Fruit fly (Drosophila melanogaster) whole organism, wandering third instar larva: ENCODE results near the gene CG17249.

Source experiments
- Abd-B ChIP-seq: fragments of >200 bp; optimal IDR thresholded peaks from 2 replicates; lab custom pipeline; 2017; ENCODE audit warnings: missing biosample characterization, missing genetic modification characterization
- CG32264 ChIP-seq: fragments of 200-800 bp; sonication (Bioruptor generic); optimal IDR thresholded peaks from 2 replicates; lab custom pipeline; 2016; ENCODE audit warnings: missing biosample characterization, missing genetic modification characterization
- CG9705 ChIP-seq: fragments of 200-800 bp; sonication (Bioruptor generic); optimal IDR thresholded peaks from 2 replicates; lab custom pipeline; 2018; ENCODE audit warnings: missing biosample characterization, mild to moderate bottlenecking, missing genetic modification characterization
- Dif ChIP-seq: fragments of 200-275, 200-300 bp; sonication (Bioruptor generic); optimal IDR thresholded peaks from 2 replicates; lab custom pipeline; 2018; ENCODE audit warnings: missing biosample characterization, missing genetic modification characterization; ENCODE audit not compliant: partially characterized antibody
- HLH106 ChIP-seq: fragments of 200-800 bp; optimal IDR thresholded peaks from 3 replicates; lab custom pipeline; 2019; ENCODE audit warnings: missing biosample characterization, mild to moderate bottlenecking, missing genetic modification characterization, moderate library complexity
- Hr78 ChIP-seq: fragments of >200 bp; optimal IDR thresholded peaks from 2 replicates; lab custom pipeline; 2017; ENCODE audit warnings: missing biosample characterization, missing genetic modification characterization
- Hr83 ChIP-seq: fragments of 200-300 bp; sonication (Bioruptor generic); optimal IDR thresholded peaks from 2 replicates; lab custom pipeline; 2016; ENCODE audit warnings: missing biosample characterization, mild to moderate bottlenecking, missing genetic modification characterization, moderate library complexity; ENCODE audit not compliant: poor library complexity, severe bottlenecking
- Jra ChIP-seq: sonication (Bioruptor generic); optimal IDR thresholded peaks from 2 replicates; lab custom pipeline; 2016; ENCODE audit warnings: missing biosample characterization, missing genetic modification characterization
- Mio ChIP-seq: sonication (Bioruptor generic); optimal IDR thresholded peaks from 2 replicates; lab custom pipeline; 2016; ENCODE audit warnings: missing biosample characterization, missing genetic modification characterization
- Myc ChIP-seq: fragments of >200 bp; optimal IDR thresholded peaks from 2 replicates; lab custom pipeline; 2017
- N ChIP-seq: fragments of >200 bp; optimal IDR thresholded peaks from 2 replicates; lab custom pipeline; 2018; ENCODE audit warnings: missing biosample characterization, missing external identifiers, missing genetic modification characterization
- OdsH ChIP-seq: fragments of 200-800 bp; sonication (Bioruptor generic); optimal IDR thresholded peaks from 2 replicates; lab custom pipeline; 2016; ENCODE audit warnings: missing biosample characterization, mild to moderate bottlenecking, missing genetic modification characterization
- Rel ChIP-seq, 2 experiments: fragments of 200-800 bp; sonication (Bioruptor generic) in 1 of 2; optimal IDR thresholded peaks; 2 replicates in 1 of 2; 3 replicates in 1 of 2; lab custom pipeline; 2016 to 2019; ENCODE audit warnings: mild to moderate bottlenecking in 2 of 2, missing biosample characterization in 2 of 2, missing genetic modification characterization in 2 of 2, moderate library complexity in 1 of 2
- Sp1 ChIP-seq: fragments of 200-800 bp; sonication (Bioruptor generic); optimal IDR thresholded peaks from 3 replicates; lab custom pipeline; 2019; ENCODE audit warnings: missing biosample characterization, mild to moderate bottlenecking, missing genetic modification characterization, moderate library complexity
- br ChIP-seq: fragments of 200-800 bp; sonication (Bioruptor generic); optimal IDR thresholded peaks from 2 replicates; lab custom pipeline; 2016; ENCODE audit warnings: missing biosample characterization, missing genetic modification characterization
- brk ChIP-seq: fragments of 200-800 bp; sonication (Bioruptor generic); optimal IDR thresholded peaks from 2 replicates; lab custom pipeline; 2016; ENCODE audit warnings: missing biosample characterization, mild to moderate bottlenecking, missing genetic modification characterization
- dl ChIP-seq, 2 experiments: fragments of 175-275, 200-275 bp in 1 of 2; fragments of 200-275 bp in 1 of 2; sonication (Bioruptor generic); optimal IDR thresholded peaks; lab custom pipeline; 2018; ENCODE audit warnings: mild to moderate bottlenecking in 2 of 2, missing biosample characterization in 2 of 2, missing genetic modification characterization in 2 of 2, moderate library complexity in 2 of 2; ENCODE audit not compliant: partially characterized antibody in 2 of 2, insufficient read depth in 1 of 2
- dmrt93B ChIP-seq: fragments of 200-800 bp; sonication (Bioruptor generic); optimal IDR thresholded peaks from 2 replicates; lab custom pipeline; 2018; ENCODE audit warnings: missing biosample characterization, mild to moderate bottlenecking, missing genetic modification characterization
- dsf ChIP-seq: sonication (Bioruptor generic); optimal IDR thresholded peaks from 2 replicates; lab custom pipeline; 2016; ENCODE audit warnings: missing biosample characterization, missing genetic modification characterization, borderline replicate concordance
- ey ChIP-seq: fragments of 200-800 bp; sonication (Bioruptor generic); optimal IDR thresholded peaks from 2 replicates; lab custom pipeline; 2016; ENCODE audit warnings: missing biosample characterization, missing genetic modification characterization
- foxo ChIP-seq, 2 experiments: fragments of 200-800 bp; sonication (Bioruptor generic); optimal IDR thresholded peaks; 2 replicates in 1 of 2; 3 replicates in 1 of 2; lab custom pipeline; 2016 to 2017; ENCODE audit warnings: missing biosample characterization in 2 of 2, missing genetic modification characterization in 2 of 2
- fru ChIP-seq: fragments of 200-800 bp; sonication (Bioruptor generic); optimal IDR thresholded peaks from 3 replicates; lab custom pipeline; 2016; ENCODE audit warnings: missing biosample characterization, mild to moderate bottlenecking, missing genetic modification characterization
- h ChIP-seq: fragments of 200-800 bp; sonication (Bioruptor generic); optimal IDR thresholded peaks from 3 replicates; lab custom pipeline; 2016; ENCODE audit warnings: missing biosample characterization, mild to moderate bottlenecking, missing genetic modification characterization
- lola ChIP-seq: fragments of >200 bp; optimal IDR thresholded peaks from 2 replicates; lab custom pipeline; 2017; ENCODE audit warnings: missing biosample characterization, missing genetic modification characterization
- pan ChIP-seq: fragments of >200 bp; optimal IDR thresholded peaks from 2 replicates; lab custom pipeline; 2017
- psq ChIP-seq: fragments of 200-800 bp; sonication (Bioruptor generic); optimal IDR thresholded peaks from 3 replicates; lab custom pipeline; 2017; ENCODE audit warnings: missing biosample characterization, mild to moderate bottlenecking, missing genetic modification characterization, moderate library complexity
- rgr ChIP-seq: fragments of 200-800 bp; sonication (Bioruptor generic); optimal IDR thresholded peaks from 3 replicates; lab custom pipeline; 2016; ENCODE audit warnings: missing biosample characterization, mild to moderate bottlenecking, missing genetic modification characterization
- sage ChIP-seq: fragments of 200-800 bp; sonication (Bioruptor generic); optimal IDR thresholded peaks from 2 replicates; lab custom pipeline; 2016; ENCODE audit warnings: missing biosample characterization, mild to moderate bottlenecking, missing genetic modification characterization
- sv ChIP-seq: fragments of 200-800 bp; sonication (Bioruptor generic); optimal IDR thresholded peaks from 3 replicates; lab custom pipeline; 2016; ENCODE audit warnings: missing biosample characterization, missing genetic modification characterization
- tai ChIP-seq: sonication (Bioruptor generic); optimal IDR thresholded peaks from 2 replicates; lab custom pipeline; 2016; ENCODE audit warnings: missing biosample characterization, missing genetic modification characterization
- usp ChIP-seq: fragments of >200 bp; optimal IDR thresholded peaks from 2 replicates; lab custom pipeline; 2017; ENCODE audit warnings: missing biosample characterization, missing genetic modification characterization
- woc ChIP-seq: sonication (Bioruptor generic); optimal IDR thresholded peaks from 2 replicates; lab custom pipeline; 2016; ENCODE audit warnings: missing biosample characterization, mild to moderate bottlenecking, missing genetic modification characterization

CG17249 gene

dm6 chr3L:1644920-1645567 is 2.2 kb downstream of the CG17249 start, which contains the start of the genes alphaCOP and CG13919 (continued):
- no peak for TF ChIP-seq lola (GFP tag; lab: Kevin White, UChicago)
- peak; percentile 96 for TF ChIP-seq woc (GFP tag; lab: Kevin White, UChicago)
- TF ChIP-seq, all 38 proteins: peak for 22

- TF ChIP-seq Rel (GFP tag; optimal IDR thresholded peaks at IDR 0.05; lab: Kevin White, UChicago) (no peak), Rel (tag; optimal IDR thresholded peaks at IDR 0.05; lab: Kevin White, UChicago) (peak; percentile 16), rgr (peak; percentile 88), usp (GFP tag; lab: Kevin White, UChicago) (no peak), tai (GFP tag; lab: Kevin White, UChicago) (no peak), woc (GFP tag; lab: Kevin White, UChicago) (peak; percentile 94), Sp1 (GFP tag; lab: Kevin White, UChicago) (peak; percentile 54), h (peak; percentile 86), dsf (GFP tag; lab: Kevin White, UChicago) (no peak), Myc (lab: Kevin White, UChicago) (no peak), fru (GFP tag; lab: Kevin White, UChicago) (peak; percentile 86), psq (peak; percentile 62), OdsH (GFP tag; lab: Kevin White, UChicago) (peak; percentile 71), foxo (GFP tag; optimal IDR thresholded peaks at IDR 0.05; lab: Kevin White, UChicago) (peak in 1 of 2 experiments; percentile 89), Abd-B (GFP tag; lab: Kevin White, UChicago) (no peak), Jra (GFP tag; lab: Kevin White, UChicago) (no peak), Mio (no peak), br (GFP tag; lab: Kevin White, UChicago) (peak; percentile 82), Hr83 (peak; percentile 8), pan (no peak), HLH106 (tag; lab: Kevin White, UChicago) (peak; percentile 89), CG32264 (GFP tag; lab: Kevin White, UChicago) (peak; percentile 56), CG9705 (peak; percentile 79), sv (GFP tag; lab: Kevin White, UChicago) (peak; percentile 62), dl (GFP tag; optimal IDR thresholded peaks at IDR 0.05; lab: Kevin White, UChicago; ENCODE audit: insufficient read depth in 1 of 2, partially characterized antibody in 2 of 2) (no peak), ey (GFP tag; lab: Kevin White, UChicago) (peak; percentile 83), Hr78 (GFP tag; lab: Kevin White, UChicago) (no peak), dmrt93B (peak; percentile 77), Dif (no peak)
Measured at dm6 chr3L:1639185-1639812, 8.0 kb downstream of the CG17249 start, which contains the start of the genes Mettl2 and Bgb. Gene Mettl2, minus strand, starts transcription at chr3L:1639235. Gene Bgb, plus strand, starts transcription at chr3L:1639711.

- TF ChIP-seq Abd-B (GFP tag; lab: Kevin White, UChicago) (no peak), Hr78 (GFP tag; lab: Kevin White, UChicago) (no peak), brk (GFP tag; lab: Kevin White, UChicago) (no peak), N (GFP tag; lab: Kevin White, UChicago) (no peak), sage (no peak)
Measured at dm6 chr3L:1637652-1638051, 9.6 kb downstream of the CG17249 start, which contains the start of gene nSyb. Gene nSyb, minus strand, starts transcription at chr3L:1637752.

dm6 chr3L:1636886-1637285 is 10.4 kb downstream of the CG17249 start:
- TF ChIP-seq dl (GFP tag; optimal IDR thresholded peaks at IDR 0.05; lab: Kevin White, UChicago; ENCODE audit: insufficient read depth in 1 of 2, partially characterized antibody in 2 of 2) (no peak), CG32264 (GFP tag; lab: Kevin White, UChicago) (no peak), pan (no peak), brk (GFP tag; lab: Kevin White, UChicago) (no peak), CG9705 (no peak), usp (GFP tag; lab: Kevin White, UChicago) (no peak), sage (no peak), ey (GFP tag; lab: Kevin White, UChicago) (no peak)
